Fruit fly (Drosophila melanogaster): ENCODE measurements around the gene brv3.
A peak's percentile ranks its signal among the peaks of the same experiment; 100 is the strongest.

Gene brv3

DNA sequence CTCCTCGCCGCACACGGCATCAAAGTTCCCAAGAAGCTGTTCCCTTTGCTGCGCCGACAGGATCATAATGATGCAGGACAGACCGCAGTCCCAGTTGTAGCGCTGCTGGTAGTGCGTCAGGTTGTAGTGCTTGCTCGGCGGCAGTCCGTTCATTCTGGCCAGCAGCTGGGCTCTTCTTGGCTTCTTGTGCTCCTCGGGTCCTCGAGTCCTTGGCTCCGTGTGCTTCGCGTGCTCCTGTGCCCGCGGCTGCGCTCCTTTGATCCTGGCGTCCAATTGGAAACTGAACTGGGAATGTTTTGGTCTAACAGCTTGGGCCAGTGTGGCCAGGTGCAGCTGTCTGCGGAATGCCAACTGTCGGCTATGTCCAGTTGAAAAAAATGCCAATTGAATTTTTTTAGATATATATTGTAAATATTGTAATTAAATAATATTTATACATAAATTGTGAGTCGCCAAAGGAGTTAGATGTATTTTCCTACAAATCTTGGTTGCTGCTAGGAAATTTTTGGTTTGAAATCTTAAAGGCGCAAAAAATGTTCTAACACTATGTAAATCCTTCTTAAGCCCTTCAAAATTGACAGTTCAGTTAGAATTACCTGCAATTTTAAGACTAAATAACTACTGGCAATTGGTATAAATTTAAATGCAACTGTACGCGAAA is 39.2 kb downstream of the brv3 start, which contains the start of gene CG13760:
CG13760 (minus strand) TSS at position 645 of the 661 bp plus-strand sequence.
- no peak for TF ChIP-seq Ets98B (GFP tag; IDR thresholded peaks at IDR 0.05)
- no peak for TF ChIP-seq CG8159 (tag; optimal IDR thresholded peaks at IDR 0.05)
- TF ChIP-seq CG32121 (GFP tag; IDR thresholded peaks at IDR 0.05), result no peak
- TF ChIP-seq Pif1B (GFP tag; optimal IDR thresholded peaks at IDR 0.05), result no peak
- no peak for TF ChIP-seq EcR (GFP tag; optimal IDR thresholded peaks at IDR 0.05)
- TF ChIP-seq CG4496 (GFP tag; IDR thresholded peaks at IDR 0.05), result no peak
- TF ChIP-seq fd96Ca (GFP tag; IDR thresholded peaks at IDR 0.05), result no peak
- no peak for TF ChIP-seq CG8301 (tag; optimal IDR thresholded peaks at IDR 0.05)
- no peak for TF ChIP-seq CG14655 (GFP tag; optimal IDR thresholded peaks at IDR 0.05)
- TF ChIP-seq gl (tag; optimal IDR thresholded peaks at IDR 0.05), result no peak
- TF ChIP-seq CG15710 (tag; optimal IDR thresholded peaks at IDR 0.05), result no peak
- TF ChIP-seq Pif1A (GFP tag; optimal IDR thresholded peaks at IDR 0.05), result no peak
- TF ChIP-seq CG12605 (GFP tag; IDR thresholded peaks at IDR 0.05), result no peak
- no peak for TF ChIP-seq D1 (tag; optimal IDR thresholded peaks at IDR 0.05)
- TF ChIP-seq CG10348 (GFP tag; IDR thresholded peaks at IDR 0.05), result no peak
- TF ChIP-seq CG34367 (tag; optimal IDR thresholded peaks at IDR 0.05), result no peak

DNA sequence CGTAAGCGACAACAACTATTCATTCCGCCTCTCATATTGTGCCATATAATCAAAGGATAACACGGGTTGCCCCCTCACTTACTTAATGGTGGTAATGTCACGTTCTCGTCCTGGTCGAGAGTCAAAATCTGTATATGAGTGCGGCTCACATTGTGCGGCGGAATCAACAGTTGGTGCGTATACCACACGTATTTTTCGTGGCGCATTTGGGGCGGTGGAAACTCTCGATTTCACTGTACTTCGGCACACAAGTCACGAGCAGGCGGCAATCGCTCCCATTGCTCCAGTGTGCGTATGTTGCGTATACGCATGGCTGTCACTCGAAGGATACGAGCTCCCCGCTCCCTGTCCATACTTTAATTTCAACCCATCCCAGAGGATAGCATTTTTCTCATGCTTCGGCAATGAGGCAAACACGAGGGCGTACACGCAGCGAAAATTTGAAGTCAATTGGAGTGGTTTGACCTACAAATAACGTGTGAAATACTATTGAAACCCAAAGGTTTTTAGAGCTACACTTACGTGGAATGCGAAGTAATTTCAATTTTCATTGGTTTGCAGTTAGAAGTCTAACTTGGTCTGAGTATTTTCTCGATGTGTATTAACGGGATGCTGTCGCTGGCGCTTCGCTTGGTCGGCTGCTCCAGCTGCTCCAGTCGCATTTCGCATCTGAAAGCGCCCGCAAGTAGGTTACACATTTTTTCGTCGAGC is 42.4 kb downstream of the brv3 start:
- peak; percentile 26 for TF ChIP-seq CG8301 (tag; optimal IDR thresholded peaks at IDR 0.05)
- TF ChIP-seq Ets98B (GFP tag; IDR thresholded peaks at IDR 0.05), result peak; percentile 43; the same call in 1 of the 2 replicates
- no peak for TF ChIP-seq CG13204 (GFP tag; optimal IDR thresholded peaks at IDR 0.05)
- peak; percentile 71 for TF ChIP-seq CG4496 (GFP tag; IDR thresholded peaks at IDR 0.05)
- TF ChIP-seq Pif1B (GFP tag; optimal IDR thresholded peaks at IDR 0.05), result no peak
- TF ChIP-seq EcR (GFP tag; optimal IDR thresholded peaks at IDR 0.05), result no peak
- no peak for TF ChIP-seq CG10348 (GFP tag; IDR thresholded peaks at IDR 0.05)
- peak; percentile 21 for TF ChIP-seq CG8159 (tag; optimal IDR thresholded peaks at IDR 0.05)
- peak; percentile 47 for TF ChIP-seq Pif1A (GFP tag; optimal IDR thresholded peaks at IDR 0.05)
- TF ChIP-seq CG32121 (GFP tag; IDR thresholded peaks at IDR 0.05), result peak; percentile 76
- TF ChIP-seq CG15710 (tag; optimal IDR thresholded peaks at IDR 0.05), result no peak
- TF ChIP-seq D1 (tag; optimal IDR thresholded peaks at IDR 0.05), result no peak
- no peak for TF ChIP-seq CG9948 (tag; optimal IDR thresholded peaks at IDR 0.05)
- no peak for TF ChIP-seq gl (tag; optimal IDR thresholded peaks at IDR 0.05)
- no peak for TF ChIP-seq Snoo (tag; optimal IDR thresholded peaks at IDR 0.05)
- no peak for TF ChIP-seq CG14655 (GFP tag; optimal IDR thresholded peaks at IDR 0.05)
- TF ChIP-seq rn (GFP tag; IDR thresholded peaks at IDR 0.05), result no peak
- TF ChIP-seq CG12605 (GFP tag; IDR thresholded peaks at IDR 0.05), result no peak
- peak; percentile 14 for TF ChIP-seq CG17806 (tag; optimal IDR thresholded peaks at IDR 0.05)
- peak; percentile 67 for TF ChIP-seq fd96Ca (GFP tag; IDR thresholded peaks at IDR 0.05)

dm6 chrX:2580319-2581008 is 43.9 kb downstream of the brv3 start, which contains the start of the genes Vha36-3 and AANATL7:
TSS of gene Vha36-3 (minus strand) at chrX:2580560.
TSS of gene AANATL7 (plus strand) at chrX:2580958.
- TF ChIP-seq Snoo (tag; optimal IDR thresholded peaks at IDR 0.05) (no peak), CG9948 (tag; optimal IDR thresholded peaks at IDR 0.05) (no peak), CG4496 (GFP tag; IDR thresholded peaks at IDR 0.05) (no peak), rn (GFP tag; IDR thresholded peaks at IDR 0.05) (no peak), CG32121 (GFP tag; IDR thresholded peaks at IDR 0.05) (no peak), D1 (tag; optimal IDR thresholded peaks at IDR 0.05) (no peak), CG34367 (tag; optimal IDR thresholded peaks at IDR 0.05) (no peak), CG17806 (tag; optimal IDR thresholded peaks at IDR 0.05) (no peak), CG10348 (GFP tag; IDR thresholded peaks at IDR 0.05) (no peak), CG8159 (tag; optimal IDR thresholded peaks at IDR 0.05) (no peak)

Measured in whole organism, pupa.